Worm (Caenorhabditis elegans): Measurements from ENCODE around the gene ubxn-6.

DNA sequence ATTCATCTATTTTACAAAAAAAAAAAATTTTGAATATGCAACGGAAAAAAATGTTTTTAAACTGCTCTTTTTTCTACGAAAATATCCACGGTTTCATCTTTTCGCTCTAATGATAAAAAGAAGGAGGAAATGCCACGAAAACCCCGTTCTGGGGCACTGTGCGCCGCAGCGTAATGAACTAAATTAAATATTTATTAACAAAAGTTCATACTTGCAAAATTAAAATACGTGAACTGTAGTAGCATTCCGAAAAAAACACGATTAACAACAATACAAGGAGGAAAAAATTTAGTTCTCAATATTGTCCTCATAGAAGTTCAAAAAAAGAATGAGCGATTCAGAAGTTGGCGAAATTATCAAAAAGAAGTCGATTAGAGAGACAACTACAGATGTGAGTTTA, 19.9 kb downstream of the ubxn-6 start, which contains the start of gene R11E3.1:
- TF ChIP-seq elt-1 (tag; optimal IDR thresholded peaks at IDR 0.05) = no peak
- no peak for TF ChIP-seq egl-27 (tag; optimal IDR thresholded peaks at IDR 0.05)
- no peak for TF ChIP-seq nfya-1 (tag; optimal IDR thresholded peaks at IDR 0.05; ENCODE audit: insufficient read depth)
- TF ChIP-seq fos-1 (tag; optimal IDR thresholded peaks at IDR 0.05) = no peak
- TF ChIP-seq ceh-9 (tag; optimal IDR thresholded peaks at IDR 0.05) = no peak
- TF ChIP-seq nhr-28 (tag; optimal IDR thresholded peaks at IDR 0.05) = no peak
- TF ChIP-seq pqm-1 (tag; optimal IDR thresholded peaks at IDR 0.05) = no peak
- no peak for TF ChIP-seq ama-1 (optimal IDR thresholded peaks at IDR 0.05)
- no peak for TF ChIP-seq nhr-67 (tag; optimal IDR thresholded peaks at IDR 0.05)
- no peak for TF ChIP-seq nhr-23 (tag; optimal IDR thresholded peaks at IDR 0.05)
- TF ChIP-seq lin-15B (tag; optimal IDR thresholded peaks at IDR 0.05) = no peak
